Worm (Caenorhabditis elegans) whole organism, early embryonic: Measurements from ENCODE around the gene pdzd-8.

Source experiments
- ama-1 ChIP-seq: fragments of 150-350 bp; optimal IDR thresholded peaks from 2 replicates; lab custom pipeline; 2014
- ceh-13 ChIP-seq: fragments of 200-800 bp; sonication (Bioruptor generic); optimal IDR thresholded peaks from 2 replicates; lab custom pipeline; 2018; ENCODE audit warnings: mild to moderate bottlenecking, missing genetic modification characterization, missing compliant biosample characterization
- flt-1 ChIP-seq: fragments of 200-800 bp; sonication (Bioruptor generic); IDR thresholded peaks from 2 replicates; pipeline ENCODE4 v1.3.6; 2022; ENCODE audit warnings: missing genetic modification characterization, missing compliant biosample characterization
- hnd-1 ChIP-seq: sonication (generic microtip); optimal IDR thresholded peaks from 2 replicates; lab custom pipeline; 2016; ENCODE audit warnings: missing genetic modification characterization, missing compliant biosample characterization
- pes-1 ChIP-seq: fragments of 200-800 bp; sonication (Bioruptor generic); IDR thresholded peaks from 2 replicates; pipeline ENCODE4 v1.3.6; 2022; ENCODE audit warnings: missing genetic modification reagents, missing genetic modification characterization, missing compliant biosample characterization
- tbx-11 ChIP-seq: fragments of 200-800 bp; sonication (Bioruptor generic); IDR thresholded peaks from 2 replicates; pipeline ENCODE4 v1.3.6; 2022; ENCODE audit warnings: missing genetic modification characterization, missing compliant biosample characterization
- tbx-37 ChIP-seq: fragments of 200-800 bp; sonication (Bioruptor generic); conservative IDR thresholded peaks from 2 replicates; pipeline ENCODE4 v1.3.6; 2022; ENCODE audit warnings: missing genetic modification reagents, missing genetic modification characterization, missing compliant biosample characterization

ce11 chrIV:8978047-8978446 lies 2.7 kb downstream of the pdzd-8 start:
- TF ChIP-seq tbx-37 (GFP tag; lab: Robert Waterston, UW): no peak
- no peak for TF ChIP-seq hnd-1 (tag; lab: Kevin White, UChicago)
- no peak for TF ChIP-seq flt-1 (GFP tag; lab: Robert Waterston, UW)
- TF ChIP-seq tbx-11 (GFP tag; lab: Robert Waterston, UW): no peak
- TF ChIP-seq ceh-13 (GFP tag; lab: Kevin White, UChicago): no peak
- no peak for TF ChIP-seq pes-1
- TF ChIP-seq ama-1 (lab: Kevin White, UChicago): no peak
